Worm (Caenorhabditis elegans) whole organism, L1 larva: ENCODE measurements around the gene ama-1.

Source experiments
- blmp-1 ChIP-seq: fragments of 150-350 bp; optimal IDR thresholded peaks from 2 replicates; lab custom pipeline; 2014; ENCODE audit warnings: missing biosample characterization, missing genetic modification characterization
- elt-3 ChIP-seq, 6 experiments: fragments of 150-350 bp in 1 of 6; sonication (generic microtip); optimal IDR thresholded peaks; 2 replicates each; lab custom pipeline; 2017 to 2018; ENCODE audit warnings: missing biosample characterization in 6 of 6, missing genetic modification characterization in 6 of 6, inconsistent platforms in 1 of 6
- fkh-10 ChIP-seq: sonication (generic microtip); optimal IDR thresholded peaks from 2 replicates; lab custom pipeline; 2017; ENCODE audit warnings: missing biosample characterization, missing genetic modification reagents, missing genetic modification characterization
- fkh-4 ChIP-seq: sonication (generic microtip); optimal IDR thresholded peaks from 2 replicates; lab custom pipeline; 2016; ENCODE audit warnings: missing compliant biosample characterization, missing genetic modification characterization, borderline replicate concordance
- lsy-2 ChIP-seq, 2 experiments: fragments of 150-350 bp; optimal IDR thresholded peaks; 2 replicates each; lab custom pipeline; 2014; ENCODE audit warnings: missing biosample characterization in 2 of 2, missing genetic modification characterization in 2 of 2
- nhr-11 ChIP-seq: fragments of 150-350 bp; optimal IDR thresholded peaks from 2 replicates; lab custom pipeline; 2014; ENCODE audit warnings: missing biosample characterization, missing genetic modification characterization
- pqm-1 ChIP-seq: sonication (generic microtip); optimal IDR thresholded peaks from 3 replicates; lab custom pipeline; 2017; ENCODE audit warnings: missing biosample characterization, missing genetic modification characterization
- snpc-4 ChIP-seq: fragments of 150-350 bp; optimal IDR thresholded peaks from 2 replicates; lab custom pipeline; 2014; ENCODE audit warnings: missing biosample characterization, missing genetic modification characterization

DNA sequence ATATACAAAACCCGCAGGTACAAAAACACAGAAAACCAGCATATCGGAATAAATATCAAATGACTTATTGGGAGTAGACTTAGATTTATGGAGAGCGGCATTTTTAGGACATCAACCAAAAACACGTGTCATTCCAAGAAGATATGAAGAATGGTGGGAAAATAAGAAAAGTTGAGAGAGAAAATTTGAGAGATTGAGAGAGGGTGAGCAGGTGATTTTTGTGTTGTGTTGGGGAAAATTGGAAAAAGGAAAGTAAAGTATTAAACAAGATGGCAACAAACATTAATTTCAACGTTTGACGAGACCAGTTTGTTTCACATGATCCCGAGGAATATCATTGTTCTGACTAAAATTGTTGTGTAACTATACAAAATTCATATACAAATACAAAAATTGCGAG, 40.5 kb downstream of the ama-1 start, which contains the start of gene srv-4:
- TF ChIP-seq fkh-4 (no peak), pqm-1 (no peak), nhr-11 (tag; lab: Kevin White, UChicago) (no peak), elt-3 (tag; optimal IDR thresholded peaks at IDR 0.05; lab: Kevin White, UChicago) (no peak), fkh-10 (GFP tag; lab: Kevin White, UChicago) (no peak), snpc-4 (tag; lab: Kevin White, UChicago) (no peak), lsy-2 (tag; optimal IDR thresholded peaks at IDR 0.05; lab: Kevin White, UChicago) (no peak), blmp-1 (no peak)
